Fruit fly (Drosophila melanogaster): ENCODE measurements around the gene Det.

The Det gene

DNA sequence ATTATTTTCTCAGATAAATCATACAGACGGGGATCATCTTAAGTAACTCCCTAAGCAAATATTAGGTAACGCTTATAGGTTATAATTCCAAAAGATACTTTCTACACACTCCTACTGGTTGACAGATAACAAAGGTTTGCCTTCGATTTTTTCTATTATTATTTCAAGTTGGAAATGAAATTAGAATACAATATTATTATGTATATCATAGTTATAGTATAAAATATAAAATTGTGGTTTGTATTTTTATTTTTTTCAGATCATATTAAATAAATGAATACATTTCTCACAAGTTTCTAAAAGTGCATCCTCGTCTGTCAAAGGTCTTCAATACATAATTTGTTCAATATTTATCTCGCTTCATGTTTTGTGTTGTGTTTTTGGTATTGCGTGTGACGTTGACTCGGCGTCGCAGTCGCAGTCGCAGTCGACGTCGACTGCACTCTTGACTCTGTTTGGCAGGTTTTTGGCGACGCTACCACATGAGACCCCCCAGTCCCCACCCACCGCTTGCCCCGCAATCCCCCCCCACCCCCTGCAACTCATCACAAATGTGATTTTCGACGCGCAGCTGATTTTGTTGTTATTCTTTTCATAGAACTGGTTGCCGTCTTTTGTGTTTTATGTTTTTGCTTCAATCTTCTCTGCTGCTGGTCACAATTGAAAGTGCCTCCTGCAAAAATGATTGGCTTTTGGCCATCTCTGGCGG, 26.5 kb upstream of the Det start (continued):
- TF ChIP-seq vvl (GFP tag; IDR thresholded peaks at IDR 0.05) (no peak), trem (tag; optimal IDR thresholded peaks at IDR 0.05) (no peak), sr (GFP tag; IDR thresholded peaks at IDR 0.05) (no peak), sna (GFP tag; IDR thresholded peaks at IDR 0.05; ENCODE audit: partially characterized antibody) (no peak), chm (GFP tag; IDR thresholded peaks at IDR 0.05) (no peak), CG10462 (GFP tag; optimal IDR thresholded peaks at IDR 0.05) (no peak), Fer2 (tag; optimal IDR thresholded peaks at IDR 0.05) (no peak), slou (GFP tag; optimal IDR thresholded peaks at IDR 0.05) (no peak), CG11398 (GFP tag; optimal IDR thresholded peaks at IDR 0.05) (no peak), Adf1 (GFP tag; IDR thresholded peaks at IDR 0.05) (peak; percentile 73), CG2678 (tag; optimal IDR thresholded peaks at IDR 0.05) (peak; percentile 14), CG17361 (GFP tag; IDR thresholded peaks at IDR 0.05) (0 out of 3 replicates have a peak, but pooled peaks have one; percentile 14), B-H2 (GFP tag; optimal IDR thresholded peaks at IDR 0.05) (no peak), Tbp (GFP tag; optimal IDR thresholded peaks at IDR 0.05) (no peak), rib (GFP tag; IDR thresholded peaks at IDR 0.05) (peak; percentile 24; the same call in 1 of the 2 replicates), GATAe (GFP tag; conservative IDR thresholded peaks at IDR 0.05) (no peak), CG11085 (GFP tag; IDR thresholded peaks at IDR 0.05) (no peak), br (optimal IDR thresholded peaks at IDR 0.05) (no peak), MBD-R2 (GFP tag; IDR thresholded peaks at IDR 0.05) (no peak), CG8281 (tag; optimal IDR thresholded peaks at IDR 0.05) (peak; percentile 95), CG34422 (GFP tag; IDR thresholded peaks at IDR 0.05) (no peak), CG7271 (tag; optimal IDR thresholded peaks at IDR 0.05) (no peak)

- TF ChIP-seq hkb (optimal IDR thresholded peaks at IDR 0.05) (no peak), hkb (GFP tag; IDR thresholded peaks at IDR 0.05) (no peak), B-H1 (GFP tag; IDR thresholded peaks at IDR 0.05) (no peak), CG10431 (GFP tag; optimal IDR thresholded peaks at IDR 0.05) (no peak), CG11723 (GFP tag; optimal IDR thresholded peaks at IDR 0.05) (no peak), CG16813 (GFP tag; IDR thresholded peaks at IDR 0.05; ENCODE audit: partially characterized antibody) (no peak), CG15601 (tag; optimal IDR thresholded peaks at IDR 0.05) (no peak), MBD-R2 (GFP tag; IDR thresholded peaks at IDR 0.05) (no peak), CG2889 (GFP tag; IDR thresholded peaks at IDR 0.05) (no peak), CTCF (GFP tag; optimal IDR thresholded peaks at IDR 0.05) (no peak), fru (optimal IDR thresholded peaks at IDR 0.05) (no peak)
These were observed 25.3 kb upstream of the Det start, which contains the start of gene CG45079 for dm6 chr3R:17124177-17124576. TSS of gene CG45079 (plus strand) at chr3R:17124477.

- no peak for TF ChIP-seq Dfd (GFP tag; optimal IDR thresholded peaks at IDR 0.05)
- TF ChIP-seq pum (GFP tag; optimal IDR thresholded peaks at IDR 0.05), result no peak
- no peak for TF ChIP-seq unpg (GFP tag; optimal IDR thresholded peaks at IDR 0.05)
- peak; percentile 30 for TF ChIP-seq cwo (GFP tag; optimal IDR thresholded peaks at IDR 0.05)
- no peak for TF ChIP-seq E2f2 (GFP tag; IDR thresholded peaks at IDR 0.05)
- TF ChIP-seq CG4617 (GFP tag; optimal IDR thresholded peaks at IDR 0.05; ENCODE audit: borderline replicate concordance), result no peak
- no peak for TF ChIP-seq CG17359 (tag; optimal IDR thresholded peaks at IDR 0.05)
- no peak for TF ChIP-seq Dp (GFP tag; optimal IDR thresholded peaks at IDR 0.05)
- no peak for TF ChIP-seq row (GFP tag; IDR thresholded peaks at IDR 0.05)
- TF ChIP-seq sd (tag; optimal IDR thresholded peaks at IDR 0.05), result peak; percentile 53
- no peak for TF ChIP-seq CG31388 (GFP tag; optimal IDR thresholded peaks at IDR 0.05)
- no peak for TF ChIP-seq az2 (GFP tag; optimal IDR thresholded peaks at IDR 0.05)
- TF ChIP-seq jigr1 (GFP tag; IDR thresholded peaks at IDR 0.05), result no peak
- TF ChIP-seq vnd (GFP tag; IDR thresholded peaks at IDR 0.05; ENCODE audit: partially characterized antibody), result no peak
- no peak for TF ChIP-seq Atf3 (GFP tag; optimal IDR thresholded peaks at IDR 0.05)
- no peak for TF ChIP-seq odd (GFP tag; optimal IDR thresholded peaks at IDR 0.05)
- peak; percentile 97 for TF ChIP-seq CG8359 (GFP tag; optimal IDR thresholded peaks at IDR 0.05; ENCODE audit: borderline replicate concordance)
- TF ChIP-seq her (GFP tag; optimal IDR thresholded peaks at IDR 0.05), result no peak
- no peak for TF ChIP-seq psq (GFP tag; optimal IDR thresholded peaks at IDR 0.05)
These were observed 24.0 kb upstream of the Det start, which contains the start of gene cher for dm6 chr3R:17125339-17126044. TSS of gene cher (minus strand) at chr3R:17125389.

Measured in whole organism, embryonic.